Worm (Caenorhabditis elegans) whole organism, L2 larva: Measurements from ENCODE around the gene fbxa-201.

Experiments used
- R02D3.7 ChIP-seq: fragments of 150-350 bp; optimal IDR thresholded peaks from 2 replicates; lab custom pipeline; 2014; ENCODE audit warnings: missing biosample characterization, missing genetic modification characterization
- ceh-16 ChIP-seq: fragments of 150-350 bp; optimal IDR thresholded peaks from 2 replicates; lab custom pipeline; 2014; ENCODE audit warnings: missing biosample characterization, missing genetic modification characterization
- nhr-77 ChIP-seq: fragments of 150-350 bp; optimal IDR thresholded peaks from 2 replicates; lab custom pipeline; 2014; ENCODE audit warnings: missing biosample characterization, missing genetic modification characterization
- ztf-11 ChIP-seq: sonication (generic microtip); optimal IDR thresholded peaks from 2 replicates; lab custom pipeline; 2017; ENCODE audit warnings: missing biosample characterization, missing genetic modification characterization
- ztf-4 ChIP-seq: fragments of 150-350 bp; optimal IDR thresholded peaks from 2 replicates; lab custom pipeline; 2014; ENCODE audit warnings: missing biosample characterization, missing genetic modification characterization

ce11 chrV:1935494-1935893 lies 39.7 kb upstream of the fbxa-201 start:
- no peak for TF ChIP-seq R02D3.7 (tag; lab: Kevin White, UChicago)
- no peak for TF ChIP-seq ztf-11 (tag; lab: Kevin White, UChicago)
- TF ChIP-seq ceh-16 (tag; lab: Kevin White, UChicago): no peak
- TF ChIP-seq ztf-4 (tag; lab: Kevin White, UChicago): no peak
- TF ChIP-seq nhr-77 (tag; lab: Kevin White, UChicago): no peak
